Worm (Caenorhabditis elegans): ENCODE results near the gene B0244.15.

B0244.15 gene

ce11 chrIII:5782080-5782479 lies 38.9 kb downstream of the B0244.15 start:
- TF ChIP-seq ztf-11 (tag; optimal IDR thresholded peaks at IDR 0.05) (no peak), blmp-1 (tag; optimal IDR thresholded peaks at IDR 0.05) (no peak), hlh-1 (tag; optimal IDR thresholded peaks at IDR 0.05) (no peak), ham-2 (GFP tag; optimal IDR thresholded peaks at IDR 0.05) (no peak), ceh-39 (tag; optimal IDR thresholded peaks at IDR 0.05) (no peak), zip-8 (tag; optimal IDR thresholded peaks at IDR 0.05) (no peak), flh-1 (GFP tag; optimal IDR thresholded peaks at IDR 0.05) (no peak), lin-13 (tag; optimal IDR thresholded peaks at IDR 0.05) (no peak), M03D4.4 (tag; optimal IDR thresholded peaks at IDR 0.05) (no peak), unc-39 (tag; optimal IDR thresholded peaks at IDR 0.05) (no peak), ceh-43 (GFP tag; optimal IDR thresholded peaks at IDR 0.05) (no peak), ces-1 (GFP tag; optimal IDR thresholded peaks at IDR 0.05) (no peak), ceh-83 (GFP tag; optimal IDR thresholded peaks at IDR 0.05) (no peak), snpc-4 (tag; optimal IDR thresholded peaks at IDR 0.05) (no peak)

- TF ChIP-seq nhr-237 (tag; optimal IDR thresholded peaks at IDR 0.05) (peak; percentile 32), ham-2 (GFP tag; optimal IDR thresholded peaks at IDR 0.05) (no peak), lin-13 (tag; optimal IDR thresholded peaks at IDR 0.05) (peak; percentile 53), lin-32 (GFP tag; optimal IDR thresholded peaks at IDR 0.05) (no peak), pha-4 (tag; optimal IDR thresholded peaks at IDR 0.05) (peak; percentile 47), lsy-2 (tag; optimal IDR thresholded peaks at IDR 0.05) (peak; percentile 38), ces-1 (GFP tag; optimal IDR thresholded peaks at IDR 0.05) (peak; percentile 54), unc-120 (tag; optimal IDR thresholded peaks at IDR 0.05; ENCODE audit: poor library complexity, severe bottlenecking) (peak; percentile 99), mep-1 (tag; optimal IDR thresholded peaks at IDR 0.05) (peak; percentile 17)
Observed at ce11 chrIII:5785273-5785929, 42.2 kb downstream of the B0244.15 start, which contains the start of gene Y37B11A.3. TSS of gene Y37B11A.3 (minus strand) at chrIII:5785323.

ce11 chrIII:5790550-5790949 lies 47.4 kb downstream of the B0244.15 start, which contains the start of gene rev-3:
TSS of gene rev-3 (minus strand) at chrIII:5790650.
- no peak for TF ChIP-seq unc-39 (tag; optimal IDR thresholded peaks at IDR 0.05)
- no peak for TF ChIP-seq sptf-1 (tag; optimal IDR thresholded peaks at IDR 0.05)
